Worm (Caenorhabditis elegans): ENCODE results near the gene tes-1.

tes-1 gene

DNA sequence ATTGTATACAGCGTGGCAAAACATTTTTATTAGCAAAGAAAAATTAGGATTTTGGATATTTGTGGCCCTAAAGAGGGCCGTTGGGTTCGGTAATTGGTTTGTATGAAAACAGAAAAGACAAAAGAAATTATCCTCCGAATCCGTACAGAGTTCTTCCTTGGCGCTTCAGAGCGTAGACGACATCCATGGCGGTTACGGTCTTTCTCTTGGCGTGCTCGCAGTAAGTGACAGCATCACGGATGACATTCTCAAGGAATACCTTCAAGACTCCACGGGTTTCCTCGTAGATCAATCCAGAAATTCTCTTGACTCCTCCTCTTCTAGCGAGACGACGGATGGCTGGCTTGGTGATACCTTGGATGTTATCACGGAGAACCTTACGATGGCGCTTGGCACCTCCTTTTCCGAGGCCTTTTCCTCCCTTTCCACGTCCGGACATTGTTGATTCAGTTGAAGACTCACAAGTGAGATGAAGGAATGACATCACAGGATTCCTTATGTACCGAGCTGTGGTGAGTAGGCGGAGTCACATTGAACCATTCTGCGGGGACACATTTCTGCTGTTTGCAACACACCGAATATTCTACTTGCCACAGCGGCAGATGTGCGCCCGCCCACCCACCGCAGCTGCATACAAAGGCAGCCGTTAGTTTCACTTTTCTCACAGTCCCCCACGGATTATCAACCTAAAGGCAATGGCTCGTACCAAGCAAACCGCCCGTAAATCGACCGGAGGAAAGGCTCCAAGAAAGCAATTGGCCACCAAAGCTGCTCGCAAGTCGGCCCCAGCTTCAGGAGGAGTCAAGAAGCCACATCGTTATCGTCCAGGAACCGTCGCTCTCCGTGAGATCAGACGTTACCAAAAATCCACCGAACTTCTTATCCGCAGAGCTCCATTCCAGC, 36.6 kb upstream of the tes-1 start, which contains the start of the genes his-60 and his-59 (continued):
- no peak for TF ChIP-seq nfya-2 (GFP tag; IDR thresholded peaks at IDR 0.05)
- no peak for TF ChIP-seq B0261.1 (tag; optimal IDR thresholded peaks at IDR 0.05)
- peak; percentile 44 for TF ChIP-seq lin-54 (GFP tag; optimal IDR thresholded peaks at IDR 0.05)
- TF ChIP-seq bed-2 (GFP tag; IDR thresholded peaks at IDR 0.05), result no peak
- TF ChIP-seq egl-18 (GFP tag; IDR thresholded peaks at IDR 0.05), result no peak
- TF ChIP-seq hmg-20 (GFP tag; IDR thresholded peaks at IDR 0.05), result no peak
- peak; percentile 99 for TF ChIP-seq F39B2.1 (GFP tag; IDR thresholded peaks at IDR 0.05)
- TF ChIP-seq rpc-1 (optimal IDR thresholded peaks at IDR 0.05), result no peak
- TF ChIP-seq rpc-1 (tag; optimal IDR thresholded peaks at IDR 0.05), result no peak
- peak; percentile 51 for TF ChIP-seq nhr-90 (tag; optimal IDR thresholded peaks at IDR 0.05)
- no peak for TF ChIP-seq dpff-1 (tag; optimal IDR thresholded peaks at IDR 0.05)
- peak; percentile 20 for TF ChIP-seq xnd-1 (tag; optimal IDR thresholded peaks at IDR 0.05)
- TF ChIP-seq F23B12.7 (tag; optimal IDR thresholded peaks at IDR 0.05; ENCODE audit: insufficient read depth), result no peak
- TF ChIP-seq attf-3 (GFP tag; conservative IDR thresholded peaks at IDR 0.05), result 0 out of 2 replicates have a peak, but pooled peaks have one; percentile 7
- no peak for TF ChIP-seq lsy-27 (tag; optimal IDR thresholded peaks at IDR 0.05; ENCODE audit: borderline replicate concordance, insufficient read depth)
- peak; percentile 69; the same call in 1 of the 2 replicates for TF ChIP-seq pbrm-1 (GFP tag; IDR thresholded peaks at IDR 0.05)
- peak; percentile 85 for TF ChIP-seq Y53G8AR.9 (GFP tag; conservative IDR thresholded peaks at IDR 0.05)
- TF ChIP-seq Y56A3A.18 (GFP tag; IDR thresholded peaks at IDR 0.05), result no peak
- TF ChIP-seq T07F8.4 (tag; optimal IDR thresholded peaks at IDR 0.05), result peak; percentile 31
- TF ChIP-seq hmg-1.2 (GFP tag; IDR thresholded peaks at IDR 0.05), result peak; percentile 41; the same call in 1 of the 2 replicates
- TF ChIP-seq ztf-18 (tag; optimal IDR thresholded peaks at IDR 0.05), result peak; percentile 35
- TF ChIP-seq F10E7.11 (tag; optimal IDR thresholded peaks at IDR 0.05), result no peak
- peak; percentile 93 for TF ChIP-seq Y79H2A.3 (GFP tag; conservative IDR thresholded peaks at IDR 0.05)
- TF ChIP-seq ekl-4 (GFP tag; IDR thresholded peaks at IDR 0.05), result peak; percentile 64; the same call in 1 of the 2 replicates
- peak; percentile 91 for TF ChIP-seq F49E8.2 (tag; optimal IDR thresholded peaks at IDR 0.05; ENCODE audit: insufficient read depth)
- TF ChIP-seq D2030.7 (GFP tag; IDR thresholded peaks at IDR 0.05), result peak; percentile 39; the same call in 1 of the 2 replicates
- TF ChIP-seq let-526 (GFP tag; IDR thresholded peaks at IDR 0.05), result no peak
- TF ChIP-seq nfya-1 (tag; optimal IDR thresholded peaks at IDR 0.05; ENCODE audit: borderline replicate concordance, insufficient read depth), result no peak
- no peak for TF ChIP-seq akir-1 (GFP tag; optimal IDR thresholded peaks at IDR 0.05)
- no peak for TF ChIP-seq ztf-28 (GFP tag; IDR thresholded peaks at IDR 0.05)
- TF ChIP-seq zfh-2 (GFP tag; conservative IDR thresholded peaks at IDR 0.05), result no peak; the same call in 1 of the 2 replicates
- TF ChIP-seq lin-26 (GFP tag; IDR thresholded peaks at IDR 0.05), result peak; percentile 95
- peak; percentile 13 for TF ChIP-seq ceh-27 (GFP tag; optimal IDR thresholded peaks at IDR 0.05)
- no peak for TF ChIP-seq B0035.1 (tag; optimal IDR thresholded peaks at IDR 0.05)
- no peak for TF ChIP-seq unc-62 (GFP tag; optimal IDR thresholded peaks at IDR 0.05)
- TF ChIP-seq B0019.2 (GFP tag; conservative IDR thresholded peaks at IDR 0.05), result no peak
- peak; percentile 97 for TF ChIP-seq hrde-1 (tag; optimal IDR thresholded peaks at IDR 0.05; ENCODE audit: borderline replicate concordance)
- no peak for TF ChIP-seq let-607 (tag; optimal IDR thresholded peaks at IDR 0.05)
- 0 out of 2 replicates have a peak, but pooled peaks have one; percentile 58 for TF ChIP-seq cebp-2 (GFP tag; IDR thresholded peaks at IDR 0.05)
- peak; percentile 88 for TF ChIP-seq egl-44 (GFP tag; IDR thresholded peaks at IDR 0.05)
- TF ChIP-seq ceh-40 (GFP tag; IDR thresholded peaks at IDR 0.05), result peak; percentile 75
- peak; percentile 40; the same call in 1 of the 2 replicates for TF ChIP-seq mcd-1 (GFP tag; IDR thresholded peaks at IDR 0.05)

Measured in whole organism, young adult.